Fruit fly (Drosophila melanogaster) whole organism, embryonic: ENCODE measurements around the gene Gclc.

ENCODE experiments used
- ATbp ChIP-seq: fragments of 200-800 bp; sonication (Bioruptor generic); optimal IDR thresholded peaks from 2 replicates; lab custom pipeline; 2017; ENCODE audit warnings: missing biosample characterization, mild to moderate bottlenecking, missing genetic modification characterization, missing genetic modification reagents
- Antp ChIP-seq: fragments of 200-800 bp; sonication (Bioruptor generic); optimal IDR thresholded peaks from 3 replicates; lab custom pipeline; 2016; ENCODE audit warnings: missing biosample characterization, missing genetic modification characterization
- Bgb ChIP-seq: fragments of 200-800 bp; sonication (Bioruptor generic); IDR thresholded peaks from 2 replicates; pipeline ENCODE4 v1.3.6; 2022; ENCODE audit warnings: missing biosample characterization, missing genetic modification characterization; ENCODE audit not compliant: partially characterized antibody
- CG10147 ChIP-seq: fragments of 200-800 bp; sonication (Bioruptor generic); optimal IDR thresholded peaks from 2 replicates; lab custom pipeline; 2019; ENCODE audit warnings: missing biosample characterization, mild to moderate bottlenecking, missing genetic modification characterization, moderate library complexity
- CG10979 ChIP-seq: fragments of 200-800 bp; sonication (Bioruptor generic); optimal IDR thresholded peaks from 2 replicates; lab custom pipeline; 2018; ENCODE audit warnings: missing biosample characterization, mild to moderate bottlenecking, missing genetic modification characterization, moderate library complexity
- CG11247 ChIP-seq: fragments of 200-800 bp; sonication (Bioruptor generic); IDR thresholded peaks from 2 replicates; pipeline ENCODE4 v1.3.6; 2022; ENCODE audit warnings: missing biosample characterization, missing genetic modification characterization
- CG11456 ChIP-seq: fragments of 200-800 bp; sonication (Bioruptor generic); IDR thresholded peaks from 3 replicates; pipeline ENCODE4 v1.3.6; 2022; ENCODE audit warnings: missing biosample characterization, missing genetic modification characterization
- CG11560 ChIP-seq: fragments of 200-800 bp; sonication (Bioruptor generic); IDR thresholded peaks from 3 replicates; pipeline ENCODE4 v1.3.6; 2022; ENCODE audit warnings: missing biosample characterization, missing genetic modification characterization
- CG12299 ChIP-seq: fragments of 200-800 bp; sonication (Bioruptor generic); optimal IDR thresholded peaks from 2 replicates; lab custom pipeline; 2018; ENCODE audit warnings: missing biosample characterization, mild to moderate bottlenecking, missing genetic modification characterization
- CG12659 ChIP-seq: fragments of 200-800 bp; sonication (Bioruptor generic); optimal IDR thresholded peaks from 3 replicates; lab custom pipeline; 2017; ENCODE audit warnings: mild to moderate bottlenecking, missing biosample characterization, missing genetic modification reagents, missing genetic modification characterization
- CG15073 ChIP-seq: fragments of 200-800 bp; sonication (Bioruptor generic); optimal IDR thresholded peaks from 2 replicates; lab custom pipeline; 2016; ENCODE audit warnings: missing biosample characterization, missing genetic modification characterization
- CG15269 ChIP-seq: fragments of 200-800 bp; sonication (Bioruptor generic); optimal IDR thresholded peaks from 2 replicates; lab custom pipeline; 2018; ENCODE audit warnings: missing biosample characterization, mild to moderate bottlenecking, missing genetic modification characterization, moderate library complexity
- CG17385 ChIP-seq: fragments of 200-800 bp; sonication (Bioruptor generic); optimal IDR thresholded peaks from 3 replicates; lab custom pipeline; 2018; ENCODE audit warnings: missing biosample characterization, mild to moderate bottlenecking, missing genetic modification characterization
- CG17912 ChIP-seq: fragments of 200-800 bp; sonication (Bioruptor generic); optimal IDR thresholded peaks from 2 replicates; lab custom pipeline; 2018; ENCODE audit warnings: missing biosample characterization, mild to moderate bottlenecking, missing genetic modification characterization
- CG2712 ChIP-seq: fragments of 200-800 bp; optimal IDR thresholded peaks from 3 replicates; lab custom pipeline; 2019; ENCODE audit warnings: missing biosample characterization, mild to moderate bottlenecking, missing genetic modification characterization, moderate library complexity
- CG7987 ChIP-seq: fragments of 200-800 bp; sonication (Bioruptor generic); optimal IDR thresholded peaks from 2 replicates; lab custom pipeline; 2018; ENCODE audit warnings: missing biosample characterization, mild to moderate bottlenecking, missing genetic modification characterization, moderate library complexity
- CTCF ChIP-seq: fragments of 200-800 bp; sonication (Bioruptor generic); optimal IDR thresholded peaks from 2 replicates; lab custom pipeline; 2017; ENCODE audit warnings: missing biosample characterization, mild to moderate bottlenecking, missing genetic modification characterization, moderate library complexity
- CrebB ChIP-seq: fragments of 200-800 bp; sonication (Bioruptor generic); optimal IDR thresholded peaks from 3 replicates; lab custom pipeline; 2018; ENCODE audit warnings: missing biosample characterization, mild to moderate bottlenecking, missing genetic modification characterization
- Doc2 ChIP-seq: fragments of 200-800 bp; sonication (Bioruptor generic); IDR thresholded peaks from 2 replicates; pipeline ENCODE4 v1.3.6; 2022; ENCODE audit warnings: missing biosample characterization, missing genetic modification characterization
- ERR ChIP-seq: fragments of 200-800 bp; sonication (Bioruptor generic); optimal IDR thresholded peaks from 2 replicates; lab custom pipeline; 2016; ENCODE audit warnings: missing biosample characterization, missing genetic modification characterization
- Gsc ChIP-seq: fragments of 200-800 bp; sonication (Bioruptor generic); IDR thresholded peaks from 2 replicates; pipeline ENCODE4 v1.3.6; 2022; ENCODE audit warnings: missing biosample characterization, missing genetic modification characterization
- Kr ChIP-seq: fragments of 200-800 bp; sonication (Bioruptor generic); optimal IDR thresholded peaks from 2 replicates; lab custom pipeline; 2017; ENCODE audit warnings: missing biosample characterization, mild to moderate bottlenecking, missing genetic modification characterization
- Med ChIP-seq: fragments of 200-800 bp; sonication (Bioruptor generic); peaks from one replicate; lab custom pipeline; 2016; ENCODE audit warnings: missing biosample characterization, missing genetic modification characterization, mild to moderate bottlenecking, inconsistent platforms, moderate library complexity
- Mes4 ChIP-seq: fragments of 200-800 bp; sonication (Bioruptor generic); optimal IDR thresholded peaks from 2 replicates; lab custom pipeline; 2016; ENCODE audit warnings: missing biosample characterization, missing genetic modification characterization
- Nf-YB ChIP-seq: fragments of 200-800 bp; sonication (Bioruptor generic); optimal IDR thresholded peaks from 3 replicates; lab custom pipeline; 2019; ENCODE audit warnings: missing biosample characterization, mild to moderate bottlenecking, missing genetic modification characterization, moderate library complexity
- Nf-YC ChIP-seq: fragments of 200-800 bp; optimal IDR thresholded peaks from 3 replicates; lab custom pipeline; 2019; ENCODE audit warnings: missing biosample characterization, mild to moderate bottlenecking, missing genetic modification characterization, moderate library complexity
- NfI ChIP-seq: fragments of 200-800 bp; sonication (Bioruptor generic); optimal IDR thresholded peaks from 3 replicates; lab custom pipeline; 2018; ENCODE audit warnings: missing biosample characterization, mild to moderate bottlenecking, missing genetic modification characterization, moderate library complexity
- Tbp ChIP-seq: fragments of >200 bp; optimal IDR thresholded peaks from 2 replicates; lab custom pipeline; 2018; ENCODE audit warnings: missing biosample characterization, missing genetic modification characterization
- Usf ChIP-seq: fragments of 200-800 bp; sonication (Bioruptor generic); optimal IDR thresholded peaks from 2 replicates; lab custom pipeline; 2017; ENCODE audit warnings: missing genotype, missing biosample characterization, missing genetic modification characterization
- Vsx1 ChIP-seq: fragments of 200-800 bp; sonication (Bioruptor generic); optimal IDR thresholded peaks from 2 replicates; lab custom pipeline; 2017; ENCODE audit warnings: missing biosample characterization, mild to moderate bottlenecking, missing genetic modification characterization, missing genetic modification reagents
- ash1 ChIP-seq: fragments of 200-800 bp; sonication (Bioruptor generic); optimal IDR thresholded peaks from 2 replicates; lab custom pipeline; 2018; ENCODE audit warnings: missing biosample characterization, mild to moderate bottlenecking, missing genetic modification characterization
- az2 ChIP-seq: fragments of 200-800 bp; sonication (Bioruptor generic); optimal IDR thresholded peaks from 3 replicates; lab custom pipeline; 2016; ENCODE audit warnings: missing biosample characterization, missing genetic modification characterization
- bab2 ChIP-seq: fragments of 200-800 bp; sonication (Bioruptor generic); optimal IDR thresholded peaks from 2 replicates; lab custom pipeline; 2016; ENCODE audit warnings: missing biosample characterization, missing genetic modification characterization
- cato ChIP-seq: fragments of 200-800 bp; sonication (Bioruptor generic); optimal IDR thresholded peaks from 2 replicates; lab custom pipeline; 2016; ENCODE audit warnings: missing biosample characterization, missing genetic modification characterization, borderline replicate concordance
- chm ChIP-seq: fragments of 200-800 bp; sonication (Bioruptor generic); IDR thresholded peaks from 2 replicates; pipeline ENCODE4 v1.3.6; 2022; ENCODE audit warnings: missing biosample characterization, missing genetic modification characterization
- corto ChIP-seq: fragments of 200-800 bp; sonication (Bioruptor generic); optimal IDR thresholded peaks from 2 replicates; lab custom pipeline; 2016; ENCODE audit warnings: missing biosample characterization, mild to moderate bottlenecking, missing genetic modification characterization, moderate library complexity
- croc ChIP-seq: fragments of 200-800 bp; sonication (Bioruptor generic); conservative IDR thresholded peaks from 3 replicates; pipeline ENCODE4 v1.3.6; 2022; ENCODE audit warnings: missing biosample characterization, missing genetic modification characterization
- esg ChIP-seq: fragments of 200-800 bp; sonication (Bioruptor generic); conservative IDR thresholded peaks from 2 replicates; pipeline ENCODE4 v1.3.6; 2022; ENCODE audit warnings: missing biosample characterization, missing genetic modification characterization
- ham ChIP-seq: fragments of 200-800 bp; sonication (Bioruptor generic); IDR thresholded peaks from 2 replicates; pipeline ENCODE4 v1.3.6; 2022; ENCODE audit warnings: missing biosample characterization, missing genetic modification characterization
- hbn ChIP-seq: fragments of 200-800 bp; sonication (Bioruptor generic); IDR thresholded peaks from 2 replicates; pipeline ENCODE4 v1.3.6; 2022; ENCODE audit warnings: missing biosample characterization, missing genetic modification characterization; ENCODE audit not compliant: partially characterized antibody
- inv ChIP-seq: fragments of 200-800 bp; sonication (Bioruptor generic); IDR thresholded peaks from 2 replicates; pipeline ENCODE4 v1.3.6; 2022; ENCODE audit warnings: missing biosample characterization, missing genetic modification characterization; ENCODE audit not compliant: partially characterized antibody
- kah ChIP-seq: fragments of 200-800 bp; sonication (Bioruptor generic); optimal IDR thresholded peaks from 2 replicates; lab custom pipeline; 2018; ENCODE audit warnings: missing biosample characterization, mild to moderate bottlenecking, missing genetic modification characterization
- ken ChIP-seq: fragments of 200-800 bp; sonication (Bioruptor generic); IDR thresholded peaks from 3 replicates; pipeline ENCODE4 v1.3.6; 2022; ENCODE audit warnings: missing biosample characterization, missing genetic modification characterization
- maf-S ChIP-seq: fragments of 200-800 bp; sonication (Bioruptor generic); optimal IDR thresholded peaks from 2 replicates; lab custom pipeline; 2016; ENCODE audit warnings: missing biosample characterization, missing genetic modification characterization
- nerfin-1 ChIP-seq: fragments of 200-800 bp; sonication (Bioruptor generic); optimal IDR thresholded peaks from 3 replicates; lab custom pipeline; 2019; ENCODE audit warnings: missing biosample characterization, mild to moderate bottlenecking, missing genetic modification characterization, moderate library complexity
- oc ChIP-seq: fragments of 200-800 bp; sonication (Bioruptor generic); optimal IDR thresholded peaks from 2 replicates; lab custom pipeline; 2018; ENCODE audit warnings: missing biosample characterization, mild to moderate bottlenecking, missing genetic modification characterization, moderate library complexity
- repo ChIP-seq: fragments of 200-800 bp; sonication (Bioruptor generic); optimal IDR thresholded peaks from 2 replicates; lab custom pipeline; 2016; ENCODE audit warnings: missing biosample characterization, missing genetic modification characterization
- seq ChIP-seq: fragments of 200-800 bp; sonication (Bioruptor generic); IDR thresholded peaks from 2 replicates; pipeline ENCODE4 v1.3.6; 2022; ENCODE audit warnings: missing biosample characterization, missing genetic modification characterization
- so ChIP-seq: fragments of 200-800 bp; sonication (Bioruptor generic); IDR thresholded peaks from 3 replicates; pipeline ENCODE4 v1.3.6; 2022; ENCODE audit warnings: missing biosample characterization, missing genetic modification characterization
- toy ChIP-seq: fragments of 200-800 bp; sonication (Bioruptor generic); IDR thresholded peaks from 2 replicates; pipeline ENCODE4 v1.3.6; 2022; ENCODE audit warnings: missing biosample characterization, missing genetic modification characterization
- wor ChIP-seq: fragments of 200-800 bp; sonication (Bioruptor generic); IDR thresholded peaks from 2 replicates; pipeline ENCODE4 v1.3.6; 2022; ENCODE audit warnings: missing biosample characterization, missing genetic modification characterization

The Gclc gene

dm6 chrX:8143537-8143936, 27.6 kb upstream of the Gclc start, which contains the start of gene CG17982 (continued):
- TF ChIP-seq croc (GFP tag; lab: Robert Waterston, UW) (peak; percentile 53), CG11247 (GFP tag; lab: Robert Waterston, UW) (peak; percentile 66), ATbp (GFP tag; lab: Kevin White, UChicago) (peak; percentile 79), Gsc (no peak), Usf (GFP tag; lab: Kevin White, UChicago) (peak; percentile 32), Bgb (GFP tag; lab: Robert Waterston, UW) (no peak), NfI (GFP tag; lab: Kevin White, UChicago) (peak; percentile 88), CG12659 (GFP tag; lab: Kevin White, UChicago) (peak; percentile 87), CG17385 (GFP tag; lab: Kevin White, UChicago) (peak; percentile 81), ham (no peak), so (peak; percentile 77; the same call in 2 of the 3 replicates), CrebB (tag; lab: Kevin White, UChicago) (peak; percentile 75), seq (GFP tag; lab: Robert Waterston, UW) (peak; percentile 71), Antp (peak; percentile 84), chm (GFP tag; lab: Robert Waterston, UW) (peak; percentile 66; the same call in 1 of the 2 replicates), CG10147 (GFP tag; lab: Kevin White, UChicago) (peak; percentile 76), ERR (GFP tag; lab: Kevin White, UChicago) (peak; percentile 70), Nf-YB (GFP tag; lab: Kevin White, UChicago) (peak; percentile 45), CTCF (GFP tag; lab: Kevin White, UChicago) (peak; percentile 17), az2 (GFP tag; lab: Kevin White, UChicago) (peak; percentile 84), CG11456 (peak; percentile 79), kah (GFP tag; lab: Kevin White, UChicago) (peak; percentile 64), CG15073 (GFP tag; lab: Kevin White, UChicago) (peak; percentile 31), maf-S (GFP tag; lab: Kevin White, UChicago) (peak; percentile 80), Vsx1 (GFP tag; lab: Kevin White, UChicago) (no peak), Nf-YC (peak; percentile 81), Tbp (GFP tag; lab: Kevin White, UChicago) (no peak), CG15269 (tag; lab: Kevin White, UChicago) (peak; percentile 89), corto (GFP tag; lab: Kevin White, UChicago) (peak; percentile 87), wor (GFP tag; lab: Robert Waterston, UW) (peak; percentile 46), repo (GFP tag; lab: Kevin White, UChicago) (peak; percentile 79), ken (peak; percentile 75), CG7987 (GFP tag; lab: Kevin White, UChicago) (peak; percentile 70), cato (GFP tag; lab: Kevin White, UChicago) (peak; percentile 47), toy (GFP tag; lab: Robert Waterston, UW) (0 out of 2 replicates have a peak, but pooled peaks have one; percentile 34), esg (GFP tag; lab: Robert Waterston, UW) (peak; percentile 74), ash1 (peak; percentile 40), hbn (GFP tag; lab: Robert Waterston, UW) (peak; percentile 16; the same call in 1 of the 2 replicates), inv (no peak), CG17912 (GFP tag; lab: Kevin White, UChicago) (peak; percentile 83), Med (GFP tag; lab: Kevin White, UChicago) (peak; percentile 98), nerfin-1 (tag; lab: Kevin White, UChicago) (peak; percentile 81), bab2 (GFP tag; lab: Kevin White, UChicago) (peak; percentile 89), Kr (GFP tag; lab: Kevin White, UChicago) (no peak), Mes4 (GFP tag; lab: Kevin White, UChicago) (peak; percentile 81), CG11560 (peak; percentile 37; the same call in 1 of the 3 replicates), oc (tag; lab: Kevin White, UChicago) (no peak), CG10979 (tag; lab: Kevin White, UChicago) (peak; percentile 76), Doc2 (GFP tag; lab: Robert Waterston, UW) (no peak), CG2712 (peak; percentile 87), CG12299 (tag; lab: Kevin White, UChicago) (peak; percentile 86)
